Fruit fly (Drosophila melanogaster) whole organism, adult: Measurements from ENCODE around the gene CG13810.

Experiments used
- CG11617 ChIP-seq: fragments of 200-800 bp; sonication (Bioruptor generic); optimal IDR thresholded peaks from 2 replicates; lab custom pipeline; 2017; ENCODE audit warnings: mild to moderate bottlenecking, missing biosample characterization, missing genetic modification reagents, missing genetic modification characterization
- CG12768 ChIP-seq: fragments of 200-800 bp; sonication (Bioruptor generic); optimal IDR thresholded peaks from 2 replicates; lab custom pipeline; 2017; ENCODE audit warnings: missing biosample characterization, missing genetic modification characterization, mild to moderate bottlenecking, moderate library complexity, missing genetic modification reagents
- CG14711 ChIP-seq: fragments of 200-800 bp; sonication (Bioruptor generic); optimal IDR thresholded peaks from 2 replicates; lab custom pipeline; 2018; ENCODE audit warnings: missing biosample characterization, mild to moderate bottlenecking, missing genetic modification characterization, moderate library complexity
- CG1620 ChIP-seq: fragments of 200-800 bp; sonication (Bioruptor generic); optimal IDR thresholded peaks from 2 replicates; lab custom pipeline; 2016; ENCODE audit warnings: missing biosample characterization, missing genetic modification characterization
- CG33017 ChIP-seq: fragments of 200-800 bp; sonication (Bioruptor generic); optimal IDR thresholded peaks from 2 replicates; lab custom pipeline; 2018; ENCODE audit warnings: missing biosample characterization, mild to moderate bottlenecking, missing genetic modification characterization, moderate library complexity
- CG5204 ChIP-seq: fragments of 200-800 bp; sonication (Bioruptor generic); optimal IDR thresholded peaks from 2 replicates; lab custom pipeline; 2016; ENCODE audit warnings: missing biosample characterization, missing genetic modification characterization
- CG7045 ChIP-seq: fragments of 200-800 bp; sonication (Bioruptor generic); optimal IDR thresholded peaks from 2 replicates; lab custom pipeline; 2017; ENCODE audit warnings: missing biosample characterization, mild to moderate bottlenecking, missing genetic modification characterization
- CG7101 ChIP-seq: fragments of 200-800 bp; sonication (Bioruptor generic); optimal IDR thresholded peaks from 2 replicates; lab custom pipeline; 2018; ENCODE audit warnings: missing biosample characterization, mild to moderate bottlenecking, missing genetic modification characterization, moderate library complexity
- Clk ChIP-seq: fragments of 200-800 bp; sonication (Bioruptor generic); optimal IDR thresholded peaks from 2 replicates; lab custom pipeline; 2017; ENCODE audit warnings: missing biosample characterization, missing genetic modification characterization
- Crg-1 ChIP-seq: fragments of 200-800 bp; sonication (Bioruptor generic); optimal IDR thresholded peaks from 2 replicates; lab custom pipeline; 2016; ENCODE audit warnings: missing biosample characterization, missing genetic modification characterization
- Hr96 ChIP-seq: fragments of 200-800 bp; sonication (Bioruptor generic); optimal IDR thresholded peaks from 2 replicates; lab custom pipeline; 2016; ENCODE audit warnings: missing biosample characterization, missing genetic modification characterization
- Mnt ChIP-seq: fragments of 200-800 bp; sonication (Bioruptor generic); optimal IDR thresholded peaks from 2 replicates; lab custom pipeline; 2016; ENCODE audit warnings: missing biosample characterization, mild to moderate bottlenecking, missing genetic modification characterization
- bab1 ChIP-seq: fragments of 200-800 bp; sonication (Bioruptor generic); optimal IDR thresholded peaks from 3 replicates; lab custom pipeline; 2019; ENCODE audit warnings: missing biosample characterization, mild to moderate bottlenecking, missing genetic modification characterization, moderate library complexity
- cic ChIP-seq: fragments of 200-800 bp; sonication (Bioruptor generic); optimal IDR thresholded peaks from 2 replicates; lab custom pipeline; 2017; ENCODE audit warnings: missing biosample characterization, mild to moderate bottlenecking, missing genetic modification characterization, moderate library complexity
- cnc ChIP-seq, 2 experiments: fragments of >200 bp; optimal IDR thresholded peaks; 2 replicates each; lab custom pipeline; 2017
- kay ChIP-seq: fragments of 200-800 bp; sonication (Bioruptor generic); peaks from one replicate; lab custom pipeline; 2016; ENCODE audit warnings: missing biosample characterization, missing genetic modification characterization, borderline replicate concordance
- ovo ChIP-seq: fragments of 200-800 bp; sonication (Bioruptor generic); optimal IDR thresholded peaks from 2 replicates; lab custom pipeline; 2016; ENCODE audit warnings: missing biosample characterization, missing genetic modification characterization
- pad ChIP-seq: fragments of 200-800 bp; sonication (Bioruptor generic); optimal IDR thresholded peaks from 3 replicates; lab custom pipeline; 2017; ENCODE audit warnings: missing biosample characterization, missing genetic modification characterization, mild to moderate bottlenecking, moderate library complexity, missing genetic modification reagents
- tj ChIP-seq: fragments of 200-800 bp; sonication (Bioruptor generic); optimal IDR thresholded peaks from 3 replicates; lab custom pipeline; 2017; ENCODE audit warnings: missing biosample characterization, mild to moderate bottlenecking, missing genetic modification characterization, moderate library complexity
- toe ChIP-seq: fragments of 200-800 bp; sonication (Bioruptor generic); optimal IDR thresholded peaks from 2 replicates; lab custom pipeline; 2016; ENCODE audit warnings: missing biosample characterization, missing genetic modification characterization

The CG13810 gene

DNA sequence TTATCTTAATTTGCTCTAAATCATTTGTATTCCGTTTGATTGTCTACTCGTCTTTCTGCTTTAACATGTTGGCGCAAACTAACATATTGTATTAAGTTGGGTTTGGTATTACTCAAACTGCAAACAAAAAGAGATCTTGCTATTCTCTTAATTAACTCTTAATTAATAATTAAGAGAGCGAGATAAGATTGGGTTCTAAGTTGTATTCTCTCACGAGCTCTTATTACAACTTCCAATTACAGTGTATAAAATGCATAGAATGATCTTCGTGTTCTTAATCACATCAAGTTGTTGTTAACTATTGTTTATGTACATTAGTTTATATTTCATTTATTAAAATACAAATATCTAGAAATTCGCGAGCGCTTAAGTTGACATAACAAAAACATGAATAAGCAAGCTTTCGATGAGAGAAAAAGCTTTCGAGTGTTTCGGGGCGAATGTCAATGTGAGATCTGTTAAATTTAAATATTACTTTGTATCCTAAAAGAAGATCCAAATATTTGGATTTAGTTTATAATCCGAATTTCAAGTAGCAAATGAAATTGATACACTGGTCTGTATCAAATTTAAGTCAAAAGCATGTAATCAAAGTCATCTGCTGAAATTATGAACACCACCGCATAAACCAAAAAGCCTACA lies 14.7 kb upstream of the CG13810 start, which contains the start of gene CG5704:
Gene CG5704 (minus strand): TSS at position 87 of the 642 bp plus-strand sequence.
- TF ChIP-seq bab1 (GFP tag; lab: Kevin White, UChicago), result no peak
- TF ChIP-seq kay (GFP tag; lab: Kevin White, UChicago), result peak; percentile 77

- no peak for TF ChIP-seq CG7101 (tag; lab: Kevin White, UChicago)
- TF ChIP-seq bab1 (GFP tag; lab: Kevin White, UChicago), result no peak
- TF ChIP-seq CG14711 (tag; lab: Kevin White, UChicago), result no peak
- no peak for TF ChIP-seq CG12768 (GFP tag; lab: Kevin White, UChicago)
- no peak for TF ChIP-seq CG1620 (GFP tag; lab: Kevin White, UChicago)
- no peak for TF ChIP-seq ovo (GFP tag; lab: Kevin White, UChicago)
- no peak for TF ChIP-seq toe (GFP tag; lab: Kevin White, UChicago)
These were observed 11.5 kb upstream of the CG13810 start, which contains the start of gene CG15820 for dm6 chr3L:2174232-2174631. Gene CG15820, minus strand, starts transcription at chr3L:2174332.

dm6 chr3L:2191512-2191911 lies 5.8 kb downstream of the CG13810 start:
- TF ChIP-seq cic (GFP tag; lab: Kevin White, UChicago) (peak; percentile 22), bab1 (GFP tag; lab: Kevin White, UChicago) (no peak)

DNA sequence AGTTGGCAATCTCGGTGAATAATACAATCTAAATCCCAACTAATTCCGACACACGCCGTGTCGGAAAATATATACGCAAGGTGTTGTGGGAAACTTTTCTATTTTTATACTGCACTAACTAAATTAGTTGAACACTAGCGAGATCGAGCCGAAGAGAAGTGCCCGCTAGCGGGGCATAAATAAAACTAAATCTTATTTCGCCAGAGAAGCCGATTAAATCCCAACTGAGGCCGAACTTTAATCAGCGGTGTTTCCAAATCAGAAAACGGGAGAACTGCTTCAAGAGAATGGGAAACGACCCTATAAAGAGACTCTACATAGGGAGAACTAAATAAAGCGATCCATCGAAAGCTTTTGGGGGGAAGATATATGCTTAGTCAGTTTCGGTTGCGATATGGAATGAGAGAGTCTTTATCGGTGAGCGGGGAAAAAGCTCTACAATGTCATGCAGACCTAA lies 6.3 kb downstream of the CG13810 start, which contains the start of gene CG5707:
Gene CG5707 (minus strand): TSS at position 228 of the 457 bp plus-strand sequence.
- TF ChIP-seq bab1 (GFP tag; lab: Kevin White, UChicago) (peak; percentile 10), CG12768 (GFP tag; lab: Kevin White, UChicago) (peak; percentile 35), CG1620 (GFP tag; lab: Kevin White, UChicago) (no peak), Mnt (GFP tag; lab: Kevin White, UChicago) (peak; percentile 45), cnc (optimal IDR thresholded peaks at IDR 0.05; lab: Kevin White, UChicago) (peak in 1 of 2 experiments; percentile 54), CG11617 (GFP tag; lab: Kevin White, UChicago) (peak; percentile 39), toe (GFP tag; lab: Kevin White, UChicago) (peak; percentile 38), pad (peak; percentile 53), CG14711 (tag; lab: Kevin White, UChicago) (peak; percentile 15), CG7101 (tag; lab: Kevin White, UChicago) (peak; percentile 35), Clk (GFP tag; lab: Kevin White, UChicago) (no peak), Hr96 (GFP tag; lab: Kevin White, UChicago) (peak; percentile 35), kay (GFP tag; lab: Kevin White, UChicago) (peak; percentile 82), CG5204 (GFP tag; lab: Kevin White, UChicago) (peak; percentile 16), tj (GFP tag; lab: Kevin White, UChicago) (peak; percentile 57), CG7045 (no peak), cic (GFP tag; lab: Kevin White, UChicago) (no peak)

DNA sequence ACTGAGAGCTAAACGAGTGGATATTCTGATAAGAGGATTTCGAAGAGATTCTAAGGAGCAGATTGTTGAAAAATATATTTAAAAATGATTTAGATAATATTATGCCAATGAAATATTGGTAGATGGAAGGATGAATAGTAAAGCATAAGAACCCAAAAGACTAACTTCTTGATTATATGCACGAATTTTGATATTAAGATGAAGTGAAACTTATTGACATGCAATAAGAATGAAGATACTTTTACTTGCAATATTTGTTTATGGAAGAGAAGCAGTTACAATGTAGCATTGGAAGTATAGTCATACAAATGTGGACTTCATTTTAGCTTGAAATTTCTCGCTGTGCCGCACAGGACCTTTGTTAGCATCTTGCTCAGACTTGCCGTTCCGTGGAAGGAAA lies 11.0 kb downstream of the CG13810 start, which contains the start of gene CG8960:
Gene CG8960 (plus strand): TSS at position 301 of the 400 bp plus-strand sequence.
- no peak for TF ChIP-seq Hr96 (GFP tag; lab: Kevin White, UChicago)
- no peak for TF ChIP-seq CG11617 (GFP tag; lab: Kevin White, UChicago)
- no peak for TF ChIP-seq CG14711 (tag; lab: Kevin White, UChicago)
- TF ChIP-seq CG12768 (GFP tag; lab: Kevin White, UChicago), result no peak
- no peak for TF ChIP-seq cnc (optimal IDR thresholded peaks at IDR 0.05; lab: Kevin White, UChicago)
- no peak for TF ChIP-seq Mnt (GFP tag; lab: Kevin White, UChicago)
- TF ChIP-seq Clk (GFP tag; lab: Kevin White, UChicago), result no peak
- no peak for TF ChIP-seq tj (GFP tag; lab: Kevin White, UChicago)
- TF ChIP-seq CG7101 (tag; lab: Kevin White, UChicago), result no peak
- TF ChIP-seq pad, result no peak
- TF ChIP-seq CG1620 (GFP tag; lab: Kevin White, UChicago), result no peak
- TF ChIP-seq toe (GFP tag; lab: Kevin White, UChicago), result no peak
- TF ChIP-seq CG33017, result no peak
- no peak for TF ChIP-seq Crg-1 (GFP tag; lab: Kevin White, UChicago)
- TF ChIP-seq CG5204 (GFP tag; lab: Kevin White, UChicago), result no peak
- TF ChIP-seq kay (GFP tag; lab: Kevin White, UChicago), result no peak
- TF ChIP-seq bab1 (GFP tag; lab: Kevin White, UChicago), result no peak
- no peak for TF ChIP-seq cic (GFP tag; lab: Kevin White, UChicago)
- TF ChIP-seq CG7045, result no peak

dm6 chr3L:2212403-2212802 lies 26.7 kb downstream of the CG13810 start, which contains the start of gene CG15878:
Gene CG15878, minus strand, starts transcription at chr3L:2212503.
- no peak for TF ChIP-seq toe (GFP tag; lab: Kevin White, UChicago)
- no peak for TF ChIP-seq CG7045
- TF ChIP-seq tj (GFP tag; lab: Kevin White, UChicago), result no peak
- no peak for TF ChIP-seq pad
- no peak for TF ChIP-seq Hr96 (GFP tag; lab: Kevin White, UChicago)
- TF ChIP-seq CG33017, result no peak
